Fruit fly (Drosophila melanogaster): Measurements from ENCODE around the gene CG17111.

DNA sequence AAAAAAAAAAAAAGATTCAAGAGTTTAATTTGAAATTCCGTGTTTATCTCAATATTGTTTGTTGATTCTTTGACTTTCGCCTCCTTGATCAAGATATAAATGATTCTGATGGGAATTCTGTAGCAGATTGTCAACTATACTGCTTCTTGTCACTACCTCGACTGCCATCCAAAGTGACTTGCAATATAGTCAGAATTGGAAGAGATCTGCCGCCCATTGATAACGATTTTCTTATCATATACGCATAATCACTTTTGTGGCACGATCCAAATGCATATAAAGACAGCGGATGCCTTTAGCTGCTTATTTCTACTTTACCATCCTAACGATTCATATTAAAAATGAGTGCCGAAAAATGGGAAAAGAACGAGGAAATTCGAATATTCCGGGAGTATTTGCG lies 32.2 kb upstream of the CG17111 start, which contains the start of gene CG6738:
- no peak for TF ChIP-seq pan (optimal IDR thresholded peaks at IDR 0.05)
- TF ChIP-seq psq (optimal IDR thresholded peaks at IDR 0.05), result no peak
- TF ChIP-seq EcR (GFP tag; optimal IDR thresholded peaks at IDR 0.05), result no peak
- no peak for TF ChIP-seq usp (GFP tag; optimal IDR thresholded peaks at IDR 0.05)
- no peak for TF ChIP-seq CG8478 (optimal IDR thresholded peaks at IDR 0.05)

Measured in whole organism.